Worm (Caenorhabditis elegans) whole organism, midembryonic: ENCODE data around the gene clec-51.

ENCODE experiments used
- T22C8.4 ChIP-seq: fragments of 200-800 bp; sonication (Bioruptor generic); IDR thresholded peaks from 2 replicates; pipeline ENCODE4 v1.3.6; 2022; ENCODE audit warnings: missing genetic modification characterization, missing compliant biosample characterization
- cog-1 ChIP-seq: sonication (generic microtip); optimal IDR thresholded peaks from 2 replicates; lab custom pipeline; 2016; ENCODE audit warnings: missing genetic modification characterization, missing compliant biosample characterization
- flt-1 ChIP-seq: fragments of 200-800 bp; sonication (Bioruptor generic); IDR thresholded peaks from 2 replicates; pipeline ENCODE4 v1.3.6; 2022; ENCODE audit warnings: missing genetic modification characterization, missing compliant biosample characterization
- klf-2 ChIP-seq: fragments of 200-800 bp; sonication (Bioruptor generic); conservative IDR thresholded peaks from 2 replicates; pipeline ENCODE4 v1.3.6; 2022; ENCODE audit warnings: missing genetic modification reagents, missing genetic modification characterization, missing compliant biosample characterization
- med-1 ChIP-seq: sonication (generic microtip); optimal IDR thresholded peaks from 2 replicates; lab custom pipeline; 2017; ENCODE audit warnings: missing genetic modification characterization, mild to moderate bottlenecking, missing compliant biosample characterization, antibody characterized with exemption, missing genetic modification reagents; ENCODE audit not compliant: insufficient read depth
- ref-1 ChIP-seq: fragments of 200-800 bp; sonication (Bioruptor generic); conservative IDR thresholded peaks from 2 replicates; pipeline ENCODE4 v1.3.6; 2022; ENCODE audit warnings: missing genetic modification reagents, missing genetic modification characterization, missing compliant biosample characterization
- tab-1 ChIP-seq: fragments of 200-800 bp; sonication (Bioruptor generic); IDR thresholded peaks from 2 replicates; pipeline ENCODE4 v1.3.6; 2022; ENCODE audit warnings: missing genetic modification characterization, missing compliant biosample characterization
- ztf-23 ChIP-seq: fragments of 200-800 bp; sonication (Bioruptor generic); IDR thresholded peaks from 2 replicates; pipeline ENCODE4 v1.3.6; 2022; ENCODE audit warnings: missing genetic modification reagents, missing genetic modification characterization, missing compliant biosample characterization
- ztf-29 ChIP-seq: fragments of 200-800 bp; sonication (Bioruptor generic); IDR thresholded peaks from 2 replicates; pipeline ENCODE4 v1.3.6; 2022; ENCODE audit warnings: missing genetic modification reagents, missing genetic modification characterization, missing compliant biosample characterization

- no peak for TF ChIP-seq flt-1
- no peak for TF ChIP-seq klf-2 (GFP tag; lab: Robert Waterston, UW)
- TF ChIP-seq ztf-23 (GFP tag; lab: Robert Waterston, UW) = no peak
- TF ChIP-seq tab-1 = no peak
- TF ChIP-seq ztf-29 (GFP tag; lab: Robert Waterston, UW) = no peak
- TF ChIP-seq ref-1 = no peak
- TF ChIP-seq med-1 (GFP tag; lab: Kevin White, UChicago) = no peak
- TF ChIP-seq T22C8.4 (GFP tag; lab: Robert Waterston, UW) = no peak
- no peak for TF ChIP-seq cog-1 (tag; lab: Kevin White, UChicago)
These were observed 8.6 kb downstream of the clec-51 start for ce11 chrIV:8154966-8155365.
